Fruit fly (Drosophila melanogaster) whole organism: ENCODE measurements around the gene Myo31DF.

ENCODE experiments used
- CG8478 ChIP-seq: fragments of >200 bp; optimal IDR thresholded peaks from 2 replicates; lab custom pipeline; 2018; ENCODE audit warnings: inconsistent platforms
- Dll ChIP-seq: fragments of >200 bp; optimal IDR thresholded peaks from 2 replicates; lab custom pipeline; 2017
- EcR ChIP-seq, 2 experiments: fragments of >200 bp; optimal IDR thresholded peaks; 2 replicates each; lab custom pipeline; 2017; ENCODE audit warnings: missing biosample characterization in 2 of 2, missing genetic modification characterization in 2 of 2, missing genetic modification reagents in 2 of 2
- pan ChIP-seq: fragments of >200 bp; optimal IDR thresholded peaks from 2 replicates; lab custom pipeline; 2017
- psq ChIP-seq: fragments of >200 bp; optimal IDR thresholded peaks from 2 replicates; lab custom pipeline; 2017
- usp ChIP-seq: fragments of >200 bp; optimal IDR thresholded peaks from 2 replicates; lab custom pipeline; 2017; ENCODE audit warnings: missing biosample characterization, missing genetic modification characterization, mixed read lengths

DNA sequence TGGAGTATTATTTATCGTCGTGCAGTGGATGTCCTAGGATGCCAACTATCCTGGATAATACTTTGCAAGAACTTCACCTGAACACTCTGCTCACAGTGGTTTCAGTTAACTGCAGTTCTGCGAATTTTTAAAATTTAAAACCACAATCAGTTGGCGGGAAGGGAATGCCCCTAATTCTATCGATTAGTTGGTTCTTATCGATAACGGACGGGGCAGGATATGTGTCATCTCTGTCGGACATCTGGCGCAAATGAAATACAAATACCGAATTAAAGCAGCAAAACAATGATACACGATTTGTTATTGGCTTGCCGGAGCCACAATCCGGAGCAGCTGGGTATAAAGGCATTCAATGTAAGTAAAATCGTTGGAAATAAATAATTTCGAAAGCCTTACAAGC lies 23.5 kb downstream of the Myo31DF start, which contains the start of gene Grip75:
- TF ChIP-seq usp (GFP tag; lab: Kevin White, UChicago) = no peak
- no peak for TF ChIP-seq pan
- TF ChIP-seq CG8478 (lab: Kevin White, UChicago) = no peak
- no peak for TF ChIP-seq Dll
- no peak for TF ChIP-seq psq
- no peak for TF ChIP-seq EcR (GFP tag; optimal IDR thresholded peaks at IDR 0.05; lab: Kevin White, UChicago)
